Fruit fly (Drosophila melanogaster) whole organism, pupa: Measurements from ENCODE around the gene Pif1A.

Source experiments
- CG12605 ChIP-seq: fragments of 200-800 bp; sonication (Bioruptor generic); IDR thresholded peaks from 2 replicates; pipeline ENCODE4 v1.3.6; 2022; ENCODE audit warnings: missing biosample characterization, missing genetic modification characterization
- CG15710 ChIP-seq: fragments of 200-800 bp; sonication (Bioruptor generic); optimal IDR thresholded peaks from 2 replicates; lab custom pipeline; 2018; ENCODE audit warnings: missing biosample characterization, mild to moderate bottlenecking, missing genetic modification characterization, moderate library complexity
- CG4496 ChIP-seq: fragments of 200-800 bp; sonication (Bioruptor generic); IDR thresholded peaks from 3 replicates; pipeline ENCODE4 v1.3.6; 2022; ENCODE audit warnings: missing biosample characterization, missing genetic modification characterization
- CG8159 ChIP-seq: fragments of 200-800 bp; sonication (Bioruptor generic); optimal IDR thresholded peaks from 3 replicates; lab custom pipeline; 2018; ENCODE audit warnings: missing biosample characterization, mild to moderate bottlenecking, missing genetic modification characterization, moderate library complexity
- CG9948 ChIP-seq: fragments of 200-800 bp; sonication (Bioruptor generic); optimal IDR thresholded peaks from 2 replicates; lab custom pipeline; 2018; ENCODE audit warnings: missing biosample characterization, mild to moderate bottlenecking, missing genetic modification characterization, moderate library complexity
- EcR ChIP-seq: fragments of 200-800 bp; sonication (Bioruptor generic); optimal IDR thresholded peaks from 3 replicates; lab custom pipeline; 2019; ENCODE audit warnings: missing biosample characterization, missing genetic modification characterization, mild to moderate bottlenecking, moderate library complexity, missing genetic modification reagents

- TF ChIP-seq CG12605 (GFP tag; lab: Robert Waterston, UW) (no peak), EcR (GFP tag; lab: Kevin White, UChicago) (no peak), CG15710 (tag; lab: Kevin White, UChicago) (no peak), CG9948 (tag; lab: Kevin White, UChicago) (no peak), CG4496 (GFP tag; lab: Robert Waterston, UW) (no peak), CG8159 (tag; lab: Kevin White, UChicago) (no peak)
Observed at dm6 chr3R:8787538-8788282, 13.3 kb downstream of the Pif1A start.
